Worm (Caenorhabditis elegans): ENCODE measurements around the gene nlp-11.
A peak's percentile ranks its signal among the peaks of the same experiment; 100 is the strongest.

Gene nlp-11

ce11 chrII:9653679-9654078 is 38.1 kb downstream of the nlp-11 start, which contains the start of gene ZK1307.2:
TSS of gene ZK1307.2 (minus strand) at chrII:9653952.
- no peak for TF ChIP-seq cnd-1 (tag; optimal IDR thresholded peaks at IDR 0.05)
- TF ChIP-seq lsy-2 (tag; optimal IDR thresholded peaks at IDR 0.05): no peak
- no peak for TF ChIP-seq unc-39 (tag; optimal IDR thresholded peaks at IDR 0.05)

- TF ChIP-seq cnd-1 (tag; optimal IDR thresholded peaks at IDR 0.05): no peak
- no peak for TF ChIP-seq nhr-76 (tag; optimal IDR thresholded peaks at IDR 0.05)
- no peak for TF ChIP-seq zip-8 (tag; optimal IDR thresholded peaks at IDR 0.05)
- TF ChIP-seq M03D4.4 (tag; optimal IDR thresholded peaks at IDR 0.05): no peak
Measured at ce11 chrII:9652919-9653318, 38.8 kb downstream of the nlp-11 start, which contains the start of gene ZK1307.3. TSS of gene ZK1307.3 (minus strand) at chrII:9653019.

ce11 chrII:9651700-9652099 is 40.0 kb downstream of the nlp-11 start, which contains the start of gene ZK1307.4:
TSS of gene ZK1307.4 (minus strand) at chrII:9651800.
- TF ChIP-seq ceh-43 (GFP tag; optimal IDR thresholded peaks at IDR 0.05) (no peak), bed-3 (GFP tag; optimal IDR thresholded peaks at IDR 0.05) (no peak), ceh-39 (tag; optimal IDR thresholded peaks at IDR 0.05) (no peak)

ce11 chrII:9649191-9649590 is 42.5 kb downstream of the nlp-11 start, which contains the start of gene ZK1307.9:
TSS of gene ZK1307.9 (plus strand) at chrII:9649491.
- TF ChIP-seq nhr-237 (tag; optimal IDR thresholded peaks at IDR 0.05): no peak
- TF ChIP-seq cnd-1 (tag; optimal IDR thresholded peaks at IDR 0.05): no peak
- TF ChIP-seq lin-32 (GFP tag; optimal IDR thresholded peaks at IDR 0.05): no peak
- no peak for TF ChIP-seq ceh-39 (tag; optimal IDR thresholded peaks at IDR 0.05)
- TF ChIP-seq nhr-12 (tag; optimal IDR thresholded peaks at IDR 0.05): no peak
- TF ChIP-seq flh-1 (GFP tag; optimal IDR thresholded peaks at IDR 0.05): no peak
- TF ChIP-seq unc-62 (GFP tag; optimal IDR thresholded peaks at IDR 0.05): no peak
- TF ChIP-seq ham-2 (GFP tag; optimal IDR thresholded peaks at IDR 0.05): no peak
- no peak for TF ChIP-seq sem-2 (GFP tag; optimal IDR thresholded peaks at IDR 0.05)
- no peak for TF ChIP-seq pha-4 (tag; optimal IDR thresholded peaks at IDR 0.05)
- TF ChIP-seq hlh-1 (tag; optimal IDR thresholded peaks at IDR 0.05): no peak
- no peak for TF ChIP-seq blmp-1 (tag; optimal IDR thresholded peaks at IDR 0.05)

ce11 chrII:9646928-9647838 is 44.6 kb downstream of the nlp-11 start, which contains the start of gene sqv-8:
TSS of gene sqv-8 (plus strand) at chrII:9646978.
- TF ChIP-seq mls-2 (tag; optimal IDR thresholded peaks at IDR 0.05): no peak
- peak; percentile 66 for TF ChIP-seq nhr-2 (tag; optimal IDR thresholded peaks at IDR 0.05)

ce11 chrII:9646122-9646555 is 45.6 kb downstream of the nlp-11 start:
- peak; percentile 41 for TF ChIP-seq pha-4 (tag; optimal IDR thresholded peaks at IDR 0.05)
- peak; percentile 76 for TF ChIP-seq mls-2 (tag; optimal IDR thresholded peaks at IDR 0.05)
- no peak for TF ChIP-seq flh-1 (GFP tag; optimal IDR thresholded peaks at IDR 0.05)
- peak; percentile 90 for TF ChIP-seq ham-2 (GFP tag; optimal IDR thresholded peaks at IDR 0.05)
- no peak for TF ChIP-seq sem-2 (GFP tag; optimal IDR thresholded peaks at IDR 0.05)
- peak; percentile 68 for TF ChIP-seq sptf-1 (tag; optimal IDR thresholded peaks at IDR 0.05)
- TF ChIP-seq lsy-2 (tag; optimal IDR thresholded peaks at IDR 0.05): no peak
- TF ChIP-seq bed-3 (GFP tag; optimal IDR thresholded peaks at IDR 0.05): no peak
- peak; percentile 76 for TF ChIP-seq unc-62 (GFP tag; optimal IDR thresholded peaks at IDR 0.05)
- peak; percentile 94 for TF ChIP-seq hlh-1 (tag; optimal IDR thresholded peaks at IDR 0.05)
- no peak for TF ChIP-seq ceh-83 (GFP tag; optimal IDR thresholded peaks at IDR 0.05)
- peak; percentile 75 for TF ChIP-seq ceh-39 (tag; optimal IDR thresholded peaks at IDR 0.05)
- no peak for TF ChIP-seq snpc-4 (tag; optimal IDR thresholded peaks at IDR 0.05)
- TF ChIP-seq nhr-2 (tag; optimal IDR thresholded peaks at IDR 0.05): peak; percentile 87
- peak; percentile 14 for TF ChIP-seq nhr-237 (tag; optimal IDR thresholded peaks at IDR 0.05)
- no peak for TF ChIP-seq nhr-12 (tag; optimal IDR thresholded peaks at IDR 0.05)
- no peak for TF ChIP-seq mab-5 (tag; optimal IDR thresholded peaks at IDR 0.05)
- peak; percentile 46 for TF ChIP-seq lin-32 (GFP tag; optimal IDR thresholded peaks at IDR 0.05)
- TF ChIP-seq zip-8 (tag; optimal IDR thresholded peaks at IDR 0.05): no peak
- TF ChIP-seq unc-39 (tag; optimal IDR thresholded peaks at IDR 0.05): no peak
- TF ChIP-seq unc-120 (tag; optimal IDR thresholded peaks at IDR 0.05; ENCODE audit: poor library complexity, severe bottlenecking): peak; percentile 22
- TF ChIP-seq elt-3 (tag; optimal IDR thresholded peaks at IDR 0.05): no peak
- TF ChIP-seq tbx-8 (GFP tag; optimal IDR thresholded peaks at IDR 0.05): peak; percentile 2
- peak; percentile 91 for TF ChIP-seq mep-1 (tag; optimal IDR thresholded peaks at IDR 0.05)
- no peak for TF ChIP-seq M03D4.4 (tag; optimal IDR thresholded peaks at IDR 0.05)
- TF ChIP-seq nhr-28 (tag; optimal IDR thresholded peaks at IDR 0.05): no peak
- no peak for TF ChIP-seq ceh-43 (GFP tag; optimal IDR thresholded peaks at IDR 0.05)
- no peak for TF ChIP-seq elt-1 (tag; optimal IDR thresholded peaks at IDR 0.05; ENCODE audit: borderline replicate concordance, insufficient read depth)
- no peak for TF ChIP-seq ztf-11 (tag; optimal IDR thresholded peaks at IDR 0.05)
- no peak for TF ChIP-seq nhr-76 (tag; optimal IDR thresholded peaks at IDR 0.05)
- peak; percentile 61 for TF ChIP-seq lin-13 (tag; optimal IDR thresholded peaks at IDR 0.05)
- TF ChIP-seq blmp-1 (tag; optimal IDR thresholded peaks at IDR 0.05): peak; percentile 68
- peak; percentile 70 for TF ChIP-seq ces-1 (GFP tag; optimal IDR thresholded peaks at IDR 0.05)
- TF ChIP-seq drap-1 (GFP tag; optimal IDR thresholded peaks at IDR 0.05): peak; percentile 47
- peak; percentile 40 for TF ChIP-seq cnd-1 (tag; optimal IDR thresholded peaks at IDR 0.05)

Data from whole organism, mixed stage, embryonic.